Fruit fly (Drosophila melanogaster) whole organism, embryonic: ENCODE data around the gene Dpm3.

ENCODE experiments used
- Aef1 ChIP-seq: fragments of 200-800 bp; sonication (Bioruptor generic); IDR thresholded peaks from 3 replicates; pipeline ENCODE4 v1.3.6; 2022; ENCODE audit warnings: missing biosample characterization, missing genetic modification characterization
- B-H2 ChIP-seq: fragments of 200-800 bp; sonication (Bioruptor generic); optimal IDR thresholded peaks from 2 replicates; lab custom pipeline; 2018; ENCODE audit warnings: missing biosample characterization, mild to moderate bottlenecking, missing genetic modification characterization
- BEAF-32 ChIP-seq: fragments of 200-800 bp; sonication (Bioruptor generic); optimal IDR thresholded peaks from 3 replicates; lab custom pipeline; 2017; ENCODE audit warnings: missing biosample characterization, missing genetic modification characterization, mild to moderate bottlenecking, moderate library complexity, missing genetic modification reagents
- CG12236 ChIP-seq: fragments of 200-800 bp; sonication (Bioruptor generic); optimal IDR thresholded peaks from 2 replicates; lab custom pipeline; 2016; ENCODE audit warnings: missing biosample characterization, missing genetic modification characterization
- CG12659 ChIP-seq: fragments of 200-800 bp; sonication (Bioruptor generic); optimal IDR thresholded peaks from 3 replicates; lab custom pipeline; 2017; ENCODE audit warnings: mild to moderate bottlenecking, missing biosample characterization, missing genetic modification reagents, missing genetic modification characterization
- CG14050 ChIP-seq: fragments of 200-800 bp; sonication (Bioruptor generic); IDR thresholded peaks from 3 replicates; pipeline ENCODE4 v1.3.6; 2022; ENCODE audit warnings: missing biosample characterization, missing genetic modification characterization
- CG14710 ChIP-seq: fragments of 200-800 bp; sonication (Bioruptor generic); optimal IDR thresholded peaks from 3 replicates; lab custom pipeline; 2019; ENCODE audit warnings: missing biosample characterization, mild to moderate bottlenecking, missing genetic modification characterization, moderate library complexity
- CG15514 ChIP-seq: fragments of 200-800 bp; sonication (Bioruptor generic); optimal IDR thresholded peaks from 3 replicates; lab custom pipeline; 2017; ENCODE audit warnings: missing biosample characterization, missing genetic modification characterization, mild to moderate bottlenecking, moderate library complexity, missing genetic modification reagents
- CG17912 ChIP-seq: fragments of 200-800 bp; sonication (Bioruptor generic); optimal IDR thresholded peaks from 2 replicates; lab custom pipeline; 2018; ENCODE audit warnings: missing biosample characterization, mild to moderate bottlenecking, missing genetic modification characterization
- CG31388 ChIP-seq: fragments of 200-800 bp; sonication (Bioruptor generic); optimal IDR thresholded peaks from 2 replicates; lab custom pipeline; 2016; ENCODE audit warnings: missing biosample characterization, missing genetic modification characterization
- CG32772 ChIP-seq: fragments of 200-800 bp; sonication (Bioruptor generic); IDR thresholded peaks from 2 replicates; pipeline ENCODE4 v1.3.6; 2022; ENCODE audit warnings: missing biosample characterization, missing genetic modification characterization
- CG3407 ChIP-seq: fragments of 200-800 bp; sonication (Bioruptor generic); optimal IDR thresholded peaks from 2 replicates; lab custom pipeline; 2018; ENCODE audit warnings: missing biosample characterization, mild to moderate bottlenecking, missing genetic modification characterization
- CG6654 ChIP-seq: fragments of 200-800 bp; sonication (Bioruptor generic); optimal IDR thresholded peaks from 2 replicates; lab custom pipeline; 2017; ENCODE audit warnings: missing biosample characterization, mild to moderate bottlenecking, missing genetic modification characterization
- CG7745 ChIP-seq: fragments of 200-800 bp; sonication (Bioruptor generic); optimal IDR thresholded peaks from 2 replicates; lab custom pipeline; 2018; ENCODE audit warnings: missing biosample characterization, mild to moderate bottlenecking, missing genetic modification characterization, moderate library complexity
- CG8290 ChIP-seq, 3 experiments: fragments of 200-800 bp; sonication (Bioruptor generic); optimal IDR thresholded peaks; 2 replicates each; lab custom pipeline; 2016 to 2019; ENCODE audit warnings: missing biosample characterization in 3 of 3, missing genetic modification characterization in 3 of 3, mild to moderate bottlenecking in 2 of 3, moderate library complexity in 1 of 3
- CG8478 ChIP-seq: fragments of >200 bp; optimal IDR thresholded peaks from 2 replicates; lab custom pipeline; 2018
- CG8765 ChIP-seq: fragments of 200-800 bp; sonication (Bioruptor generic); IDR thresholded peaks from 2 replicates; pipeline ENCODE4 v1.3.6; 2022; ENCODE audit warnings: missing biosample characterization, missing genetic modification characterization
- CG9797 ChIP-seq: fragments of 200-800 bp; sonication (Bioruptor generic); optimal IDR thresholded peaks from 3 replicates; lab custom pipeline; 2018; ENCODE audit warnings: missing biosample characterization, mild to moderate bottlenecking, missing genetic modification characterization
- Dad ChIP-seq: fragments of 200-800 bp; sonication (Bioruptor generic); optimal IDR thresholded peaks from 3 replicates; lab custom pipeline; 2016; ENCODE audit warnings: missing biosample characterization, missing genetic modification characterization
- Hr39 ChIP-seq: fragments of >200 bp; optimal IDR thresholded peaks from 2 replicates; lab custom pipeline; 2017
- Kr ChIP-seq: fragments of 200-800 bp; sonication (Bioruptor generic); optimal IDR thresholded peaks from 2 replicates; lab custom pipeline; 2017; ENCODE audit warnings: missing biosample characterization, mild to moderate bottlenecking, missing genetic modification characterization
- MBD-R2 ChIP-seq: fragments of 200-800 bp; sonication (Bioruptor generic); IDR thresholded peaks from 2 replicates; pipeline ENCODE4 v1.3.6; 2022; ENCODE audit warnings: missing biosample characterization, missing genetic modification characterization
- Max ChIP-seq: fragments of 200-800 bp; sonication (Bioruptor generic); optimal IDR thresholded peaks from 2 replicates; lab custom pipeline; 2016; ENCODE audit warnings: missing biosample characterization, mild to moderate bottlenecking, missing genetic modification characterization
- Myb ChIP-seq: fragments of 200-800 bp; sonication (Bioruptor generic); optimal IDR thresholded peaks from 2 replicates; lab custom pipeline; 2016; ENCODE audit warnings: missing biosample characterization, missing genetic modification characterization
- Nf-YA ChIP-seq: fragments of 200-800 bp; sonication (Bioruptor generic); IDR thresholded peaks from 2 replicates; pipeline ENCODE4 v1.3.6; 2022; ENCODE audit warnings: missing biosample characterization, missing genetic modification characterization
- Oli ChIP-seq: fragments of 200-800 bp; sonication (Bioruptor generic); optimal IDR thresholded peaks from 2 replicates; lab custom pipeline; 2018; ENCODE audit warnings: missing biosample characterization, mild to moderate bottlenecking, missing genetic modification characterization, moderate library complexity
- Ptx1 ChIP-seq: fragments of 200-800 bp; sonication (Bioruptor generic); IDR thresholded peaks from 2 replicates; pipeline ENCODE4 v1.3.6; 2022; ENCODE audit warnings: missing biosample characterization, missing genetic modification characterization
- Ssrp ChIP-seq: fragments of 200-800 bp; sonication (Bioruptor generic); optimal IDR thresholded peaks from 2 replicates; lab custom pipeline; 2018; ENCODE audit warnings: missing biosample characterization, mild to moderate bottlenecking, missing genetic modification characterization, moderate library complexity
- ase ChIP-seq: fragments of 200-800 bp; sonication (Bioruptor generic); IDR thresholded peaks from 3 replicates; pipeline ENCODE4 v1.3.6; 2022; ENCODE audit warnings: missing biosample characterization, missing genetic modification characterization
- bbx ChIP-seq: fragments of 200-800 bp; sonication (Bioruptor generic); IDR thresholded peaks from 2 replicates; pipeline ENCODE4 v1.3.6; 2022; ENCODE audit warnings: missing biosample characterization, missing genetic modification characterization; ENCODE audit not compliant: partially characterized antibody
- crp ChIP-seq, 2 experiments: fragments of 200-800 bp; sonication (Bioruptor generic); optimal IDR thresholded peaks; 2 replicates in 1 of 2; 3 replicates in 1 of 2; lab custom pipeline; 2017; ENCODE audit warnings: missing biosample characterization in 2 of 2, missing genetic modification characterization in 2 of 2, mild to moderate bottlenecking in 1 of 2, moderate library complexity in 1 of 2
- dm ChIP-seq: fragments of 200-800 bp; sonication (Bioruptor generic); optimal IDR thresholded peaks from 3 replicates; lab custom pipeline; 2016; ENCODE audit warnings: missing biosample characterization, missing genetic modification characterization
- fd96Cb ChIP-seq: fragments of 200-800 bp; sonication (Bioruptor generic); optimal IDR thresholded peaks from 2 replicates; lab custom pipeline; 2018; ENCODE audit warnings: missing biosample characterization, mild to moderate bottlenecking, missing genetic modification characterization, moderate library complexity
- gem ChIP-seq: fragments of 200-800 bp; sonication (Bioruptor generic); optimal IDR thresholded peaks from 2 replicates; lab custom pipeline; 2019; ENCODE audit warnings: missing biosample characterization, mild to moderate bottlenecking, missing genetic modification characterization, moderate library complexity
- gt ChIP-seq: fragments of 200-800 bp; sonication (Bioruptor generic); IDR thresholded peaks from 2 replicates; pipeline ENCODE4 v1.3.6; 2022; ENCODE audit warnings: missing biosample characterization, missing genetic modification characterization
- ham ChIP-seq: fragments of 200-800 bp; sonication (Bioruptor generic); IDR thresholded peaks from 2 replicates; pipeline ENCODE4 v1.3.6; 2022; ENCODE audit warnings: missing biosample characterization, missing genetic modification characterization
- ind ChIP-seq: fragments of 200-800 bp; sonication (Bioruptor generic); optimal IDR thresholded peaks from 3 replicates; lab custom pipeline; 2016; ENCODE audit warnings: missing biosample characterization, missing genetic modification characterization
- onecut ChIP-seq: fragments of 200-800 bp; sonication (Bioruptor generic); IDR thresholded peaks from 2 replicates; pipeline ENCODE4 v1.3.6; 2022; ENCODE audit warnings: missing biosample characterization, missing genetic modification characterization
- scrt ChIP-seq: fragments of 200-800 bp; sonication (Bioruptor generic); optimal IDR thresholded peaks from 2 replicates; lab custom pipeline; 2018; ENCODE audit warnings: missing biosample characterization, mild to moderate bottlenecking, missing genetic modification characterization, moderate library complexity
- sens ChIP-seq: fragments of 200-800 bp; sonication (Bioruptor generic); peaks from one replicate; lab custom pipeline; 2016; ENCODE audit warnings: missing biosample characterization, missing genetic modification characterization
- unc-4 ChIP-seq: fragments of 200-800 bp; sonication (Bioruptor generic); IDR thresholded peaks from 2 replicates; pipeline ENCODE4 v1.3.6; 2022; ENCODE audit warnings: missing biosample characterization, missing genetic modification characterization; ENCODE audit not compliant: partially characterized antibody
- wek ChIP-seq: fragments of 200-800 bp; sonication (Bioruptor generic); optimal IDR thresholded peaks from 3 replicates; lab custom pipeline; 2018; ENCODE audit warnings: missing biosample characterization, mild to moderate bottlenecking, missing genetic modification characterization, moderate library complexity

Gene Dpm3

DNA sequence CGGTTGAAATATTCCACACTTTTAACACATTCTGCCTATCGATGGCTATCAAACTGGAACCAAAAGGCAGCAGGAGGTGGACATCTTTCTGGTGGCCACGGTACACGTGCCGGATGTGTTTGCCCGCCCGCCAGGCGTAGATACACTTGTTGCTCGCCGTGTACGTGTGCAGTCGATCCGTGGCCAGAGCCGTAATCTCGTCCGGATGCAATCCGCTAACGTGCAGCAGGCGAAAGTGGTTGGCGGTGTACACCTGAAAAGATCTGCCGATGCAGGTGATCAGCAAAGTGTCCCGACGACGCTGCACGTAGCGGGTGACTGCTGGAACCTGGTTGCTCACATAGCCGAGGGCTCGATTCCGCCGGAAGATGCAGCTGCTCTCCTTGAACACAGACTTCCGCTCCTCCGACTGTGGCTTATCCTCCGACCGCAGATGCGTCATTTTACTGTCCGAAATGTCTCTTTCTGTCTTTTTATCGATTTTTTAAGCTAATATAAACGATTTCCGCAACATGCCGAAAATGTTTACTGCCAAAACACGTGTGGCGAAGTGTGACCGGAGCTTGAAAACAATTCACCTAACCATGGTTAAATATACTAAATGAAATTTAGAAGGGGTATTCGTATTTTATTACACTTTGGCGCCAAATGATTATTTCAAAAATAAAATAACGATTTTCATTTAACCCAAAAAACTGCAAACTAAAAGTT, 14.5 kb downstream of the Dpm3 start, which contains the start of gene CG9799 (continued):
- TF ChIP-seq unc-4 (peak; percentile 44; the same call in 1 of the 2 replicates), CG8765 (GFP tag; lab: Robert Waterston, UW) (no peak), CG3407 (GFP tag; lab: Kevin White, UChicago) (no peak), dm (peak; percentile 92), CG8290 (GFP tag; optimal IDR thresholded peaks at IDR 0.05; lab: Kevin White, UChicago) (no peak), CG8290 (tag; optimal IDR thresholded peaks at IDR 0.05; lab: Kevin White, UChicago) (no peak), ase (peak; percentile 57; the same call in 2 of the 3 replicates), Oli (no peak), CG15514 (GFP tag; lab: Kevin White, UChicago) (no peak), Dad (GFP tag; lab: Kevin White, UChicago) (no peak), onecut (peak; percentile 70), CG14710 (peak; percentile 38), CG14050 (no peak), scrt (peak; percentile 9), gt (GFP tag; lab: Robert Waterston, UW) (peak; percentile 42; the same call in 1 of the 2 replicates), wek (GFP tag; lab: Kevin White, UChicago) (peak; percentile 98), Max (GFP tag; lab: Kevin White, UChicago) (peak; percentile 93), CG9797 (GFP tag; lab: Kevin White, UChicago) (peak; percentile 90), bbx (0 out of 2 replicates have a peak, but pooled peaks have one; percentile 26), CG32772 (GFP tag; lab: Robert Waterston, UW) (no peak), CG17912 (GFP tag; lab: Kevin White, UChicago) (no peak), sens (GFP tag; lab: Kevin White, UChicago) (peak; percentile 36), gem (tag; lab: Kevin White, UChicago) (no peak), Ssrp (tag; lab: Kevin White, UChicago) (no peak)

DNA sequence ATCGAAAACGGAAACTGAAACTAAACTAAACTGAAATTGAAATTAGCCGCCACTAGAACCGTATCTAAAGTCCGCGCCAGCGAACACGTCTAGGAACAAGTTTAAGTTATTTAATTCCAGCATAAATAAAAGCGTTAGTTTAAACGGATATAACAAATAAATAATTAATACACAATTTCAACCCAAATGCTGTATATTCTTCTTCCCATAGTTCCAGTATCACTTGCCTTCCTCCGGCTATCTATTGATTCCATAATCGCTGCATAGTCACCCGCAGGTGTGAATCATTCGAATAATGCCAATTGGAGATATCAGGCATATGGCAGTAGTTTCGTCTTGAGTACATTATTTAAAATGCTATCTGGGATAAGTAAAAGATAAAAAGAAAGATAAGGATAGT, 17.7 kb downstream of the Dpm3 start:
- TF ChIP-seq BEAF-32 (GFP tag; lab: Kevin White, UChicago), result no peak
- TF ChIP-seq ham, result no peak
- no peak for TF ChIP-seq Hr39 (lab: Kevin White, UChicago)
- no peak for TF ChIP-seq MBD-R2
- TF ChIP-seq Myb (GFP tag; lab: Kevin White, UChicago), result no peak
- no peak for TF ChIP-seq B-H2 (GFP tag; lab: Kevin White, UChicago)
- TF ChIP-seq ind (GFP tag; lab: Kevin White, UChicago), result no peak
- no peak for TF ChIP-seq CG7745 (tag; lab: Kevin White, UChicago)
- TF ChIP-seq Aef1 (GFP tag; lab: Robert Waterston, UW), result no peak
- TF ChIP-seq Kr (GFP tag; lab: Kevin White, UChicago), result no peak
- TF ChIP-seq CG12236, result no peak
- TF ChIP-seq CG8478, result no peak
- no peak for TF ChIP-seq CG31388 (GFP tag; lab: Kevin White, UChicago)
- TF ChIP-seq Nf-YA (GFP tag; lab: Robert Waterston, UW), result no peak
- no peak for TF ChIP-seq crp (GFP tag; optimal IDR thresholded peaks at IDR 0.05; lab: Kevin White, UChicago)
- TF ChIP-seq CG12659 (GFP tag; lab: Kevin White, UChicago), result no peak
- no peak for TF ChIP-seq Ptx1 (GFP tag; lab: Robert Waterston, UW)
- no peak for TF ChIP-seq CG6654 (GFP tag; lab: Kevin White, UChicago)
- no peak for TF ChIP-seq fd96Cb (tag; lab: Kevin White, UChicago)
